Worm (Caenorhabditis elegans): ENCODE data around the gene irld-1.
"Not testable (repeated sequence)": the region's sequence is repeated elsewhere in the genome, so short reads cannot be mapped to it uniquely, and the experiment has no call there.

ce11 chrV:4290093-4290492, 46.5 kb upstream of the irld-1 start, which contains the start of gene srh-193:
- not testable (repeated sequence) for TF ChIP-seq ceh-9, C08G9.2, hlh-8 (tag; optimal IDR thresholded peaks at IDR 0.05)
